Worm (Caenorhabditis elegans) whole organism, L3 larva: ENCODE measurements around the gene C08D8.7.

Experiments
- ceh-28 ChIP-seq: fragments of 150-350 bp; optimal IDR thresholded peaks from 2 replicates; lab custom pipeline; 2014; ENCODE audit warnings: missing biosample characterization, missing genetic modification reagents, missing genetic modification characterization
- fos-1 ChIP-seq: fragments of 150-350 bp; optimal IDR thresholded peaks from 2 replicates; lab custom pipeline; 2014; ENCODE audit warnings: missing biosample characterization, missing genetic modification characterization
- sea-2 ChIP-seq: fragments of 150-350 bp; sonication (generic microtip); optimal IDR thresholded peaks from 4 replicates; lab custom pipeline; 2014; ENCODE audit warnings: missing biosample characterization, missing genetic modification reagents, missing genetic modification characterization
- unc-39 ChIP-seq: sonication (generic microtip); optimal IDR thresholded peaks from 4 replicates; lab custom pipeline; 2017; ENCODE audit warnings: missing biosample characterization, missing genetic modification characterization

- TF ChIP-seq fos-1 (tag; lab: Kevin White, UChicago) (no peak), sea-2 (GFP tag; lab: Kevin White, UChicago) (no peak), unc-39 (tag; lab: Kevin White, UChicago) (no peak), ceh-28 (tag; lab: Kevin White, UChicago) (no peak)
Observed at ce11 chrV:8370705-8371104, 29.7 kb downstream of the C08D8.7 start, which contains the start of gene gpa-2.
